Fruit fly (Drosophila melanogaster): ENCODE data around the gene hry.

DNA sequence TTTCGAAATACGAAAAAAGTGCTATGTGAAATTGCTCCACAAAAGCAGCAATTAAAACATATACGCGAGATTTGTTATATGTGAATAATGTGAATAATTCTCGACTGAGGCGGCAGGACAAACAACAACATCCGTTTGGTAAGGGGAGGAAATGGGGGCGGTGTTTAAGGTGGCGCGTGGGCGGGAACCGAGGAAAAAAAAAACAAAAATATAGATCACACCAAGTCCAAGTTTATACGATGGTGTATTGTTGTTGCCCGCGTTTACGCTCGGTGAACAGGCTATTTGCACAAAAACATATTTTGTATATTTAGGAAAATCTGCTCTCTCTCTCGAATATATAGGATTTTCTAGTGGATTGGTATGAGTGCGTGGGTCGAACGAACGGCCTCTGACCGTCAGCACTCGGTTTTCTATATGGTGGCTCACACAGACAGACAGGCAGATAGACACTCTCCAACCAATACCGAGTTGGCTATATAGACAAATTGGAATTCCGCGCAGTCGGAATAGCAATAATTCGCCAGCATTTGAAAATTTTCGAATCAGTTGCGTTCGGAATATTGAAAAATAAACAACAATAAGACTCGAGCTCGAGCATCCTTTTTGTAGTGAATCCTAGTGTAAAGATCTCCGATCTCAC lies 45.7 kb upstream of the hry start:
- TF ChIP-seq usp (GFP tag; optimal IDR thresholded peaks at IDR 0.05) (no peak), psq (optimal IDR thresholded peaks at IDR 0.05) (no peak), EcR (GFP tag; optimal IDR thresholded peaks at IDR 0.05) (no peak), Dll (optimal IDR thresholded peaks at IDR 0.05) (no peak), pan (optimal IDR thresholded peaks at IDR 0.05) (no peak)

Measured in whole organism.